Fruit fly (Drosophila melanogaster) whole organism, embryonic: ENCODE data around the gene CG42553.
A peak's percentile ranks its signal among the peaks of the same experiment; 100 is the strongest.

Source experiments
- Ada2b ChIP-seq: fragments of 200-800 bp; sonication (Bioruptor generic); IDR thresholded peaks from 2 replicates; pipeline ENCODE4 v1.3.6; 2022; ENCODE audit warnings: missing biosample characterization, missing genetic modification characterization
- CG11504 ChIP-seq: fragments of 200-800 bp; sonication (Bioruptor generic); optimal IDR thresholded peaks from 3 replicates; lab custom pipeline; 2019; ENCODE audit warnings: missing biosample characterization, mild to moderate bottlenecking, missing genetic modification characterization, moderate library complexity
- CG11696 ChIP-seq: fragments of 200-800 bp; sonication (Bioruptor generic); IDR thresholded peaks from 2 replicates; pipeline ENCODE4 v1.3.6; 2022; ENCODE audit warnings: missing biosample characterization, missing genetic modification characterization
- CG14710 ChIP-seq: fragments of 200-800 bp; sonication (Bioruptor generic); optimal IDR thresholded peaks from 3 replicates; lab custom pipeline; 2019; ENCODE audit warnings: missing biosample characterization, mild to moderate bottlenecking, missing genetic modification characterization, moderate library complexity
- CG3065 ChIP-seq: fragments of 200-800 bp; sonication (Bioruptor generic); optimal IDR thresholded peaks from 2 replicates; lab custom pipeline; 2016; ENCODE audit warnings: missing biosample characterization, missing genetic modification characterization
- CG3163 ChIP-seq: fragments of 200-800 bp; sonication (Bioruptor generic); optimal IDR thresholded peaks from 3 replicates; lab custom pipeline; 2016; ENCODE audit warnings: missing biosample characterization, missing genetic modification characterization
- CG32767 ChIP-seq: fragments of 200-800 bp; sonication (Bioruptor generic); IDR thresholded peaks from 2 replicates; pipeline ENCODE4 v1.3.6; 2022; ENCODE audit warnings: missing biosample characterization, missing genetic modification characterization
- CG33557 ChIP-seq: fragments of 200-800 bp; sonication (Bioruptor generic); optimal IDR thresholded peaks from 2 replicates; lab custom pipeline; 2019; ENCODE audit warnings: missing biosample characterization, mild to moderate bottlenecking, missing genetic modification characterization, moderate library complexity
- CG6254 ChIP-seq: fragments of 200-800 bp; sonication (Bioruptor generic); optimal IDR thresholded peaks from 3 replicates; lab custom pipeline; 2017; ENCODE audit warnings: mild to moderate bottlenecking, missing biosample characterization, missing genetic modification reagents, missing genetic modification characterization
- CG6854 ChIP-seq: fragments of 200-800 bp; sonication (Bioruptor generic); optimal IDR thresholded peaks from 3 replicates; lab custom pipeline; 2017; ENCODE audit warnings: missing biosample characterization, mild to moderate bottlenecking, missing genetic modification characterization
- CG8359 ChIP-seq: fragments of 200-800 bp; sonication (Bioruptor generic); optimal IDR thresholded peaks from 2 replicates; lab custom pipeline; 2017; ENCODE audit warnings: missing biosample characterization, mild to moderate bottlenecking, missing genetic modification characterization, borderline replicate concordance
- CG9876 ChIP-seq: fragments of 200-800 bp; sonication (Bioruptor generic); optimal IDR thresholded peaks from 2 replicates; lab custom pipeline; 2016; ENCODE audit warnings: missing biosample characterization, missing genetic modification characterization
- Ets97D ChIP-seq: fragments of 200-800 bp; sonication (Bioruptor generic); optimal IDR thresholded peaks from 3 replicates; lab custom pipeline; 2016; ENCODE audit warnings: missing biosample characterization, missing genetic modification characterization
- H2.0 ChIP-seq: fragments of 200-800 bp; sonication (Bioruptor generic); IDR thresholded peaks from 2 replicates; pipeline ENCODE4 v1.3.6; 2022; ENCODE audit warnings: missing biosample characterization, missing genetic modification characterization
- HLH54F ChIP-seq: fragments of 200-800 bp; sonication (Bioruptor generic); optimal IDR thresholded peaks from 3 replicates; lab custom pipeline; 2016; ENCODE audit warnings: missing biosample characterization, missing genetic modification characterization
- Lhr ChIP-seq: fragments of 200-800 bp; sonication (Bioruptor generic); optimal IDR thresholded peaks from 3 replicates; lab custom pipeline; 2017; ENCODE audit warnings: mild to moderate bottlenecking, missing biosample characterization, missing genetic modification reagents, missing genetic modification characterization
- Myb ChIP-seq: fragments of 200-800 bp; sonication (Bioruptor generic); optimal IDR thresholded peaks from 2 replicates; lab custom pipeline; 2016; ENCODE audit warnings: missing biosample characterization, missing genetic modification characterization
- NC2α ChIP-seq: fragments of 200-800 bp; sonication (Bioruptor generic); optimal IDR thresholded peaks from 2 replicates; lab custom pipeline; 2016; ENCODE audit warnings: missing biosample characterization, missing genetic modification characterization
- NC2β ChIP-seq: fragments of 200-800 bp; sonication (Bioruptor generic); optimal IDR thresholded peaks from 2 replicates; lab custom pipeline; 2016; ENCODE audit warnings: missing biosample characterization, missing genetic modification characterization
- Nf-YC ChIP-seq: fragments of 200-800 bp; optimal IDR thresholded peaks from 3 replicates; lab custom pipeline; 2019; ENCODE audit warnings: missing biosample characterization, mild to moderate bottlenecking, missing genetic modification characterization, moderate library complexity
- Opbp ChIP-seq: fragments of 200-800 bp; sonication (Bioruptor generic); IDR thresholded peaks from 3 replicates; pipeline ENCODE4 v1.3.6; 2022; ENCODE audit warnings: missing biosample characterization, missing genetic modification characterization; ENCODE audit not compliant: partially characterized antibody
- Side ChIP-seq: fragments of 200-800 bp; sonication (Bioruptor generic); optimal IDR thresholded peaks from 2 replicates; lab custom pipeline; 2016; ENCODE audit warnings: missing biosample characterization, missing genetic modification characterization
- Ssrp ChIP-seq: fragments of 200-800 bp; sonication (Bioruptor generic); optimal IDR thresholded peaks from 2 replicates; lab custom pipeline; 2018; ENCODE audit warnings: missing biosample characterization, mild to moderate bottlenecking, missing genetic modification characterization, moderate library complexity
- ab ChIP-seq: fragments of 200-800 bp; sonication (Bioruptor generic); optimal IDR thresholded peaks from 2 replicates; lab custom pipeline; 2016; ENCODE audit warnings: missing biosample characterization, missing genetic modification characterization
- az2 ChIP-seq: fragments of 200-800 bp; sonication (Bioruptor generic); optimal IDR thresholded peaks from 3 replicates; lab custom pipeline; 2016; ENCODE audit warnings: missing biosample characterization, missing genetic modification characterization
- cas ChIP-seq: fragments of 200-800 bp; sonication (Bioruptor generic); IDR thresholded peaks from 2 replicates; pipeline ENCODE4 v1.3.6; 2022; ENCODE audit warnings: missing biosample characterization, missing genetic modification characterization
- chm ChIP-seq: fragments of 200-800 bp; sonication (Bioruptor generic); IDR thresholded peaks from 2 replicates; pipeline ENCODE4 v1.3.6; 2022; ENCODE audit warnings: missing biosample characterization, missing genetic modification characterization
- crc ChIP-seq: fragments of 200-800 bp; sonication (Bioruptor generic); optimal IDR thresholded peaks from 2 replicates; lab custom pipeline; 2016; ENCODE audit warnings: missing biosample characterization, missing genetic modification characterization
- crol ChIP-seq: fragments of 200-800 bp; sonication (Bioruptor generic); IDR thresholded peaks from 2 replicates; pipeline ENCODE4 v1.3.6; 2022; ENCODE audit warnings: missing biosample characterization, missing genetic modification characterization
- disco-r ChIP-seq: fragments of 200-800 bp; sonication (Bioruptor generic); optimal IDR thresholded peaks from 2 replicates; lab custom pipeline; 2016; ENCODE audit warnings: missing biosample characterization, missing genetic modification characterization
- dmrt11E ChIP-seq: fragments of 200-800 bp; sonication (Bioruptor generic); optimal IDR thresholded peaks from 3 replicates; lab custom pipeline; 2018; ENCODE audit warnings: missing biosample characterization, mild to moderate bottlenecking, missing genetic modification characterization, moderate library complexity
- ems ChIP-seq: fragments of 200-800 bp; sonication (Bioruptor generic); optimal IDR thresholded peaks from 3 replicates; lab custom pipeline; 2016; ENCODE audit warnings: missing biosample characterization, missing genetic modification characterization
- esg ChIP-seq: fragments of 200-800 bp; sonication (Bioruptor generic); conservative IDR thresholded peaks from 2 replicates; pipeline ENCODE4 v1.3.6; 2022; ENCODE audit warnings: missing biosample characterization, missing genetic modification characterization
- ftz-f1 ChIP-seq: fragments of 200-800 bp; sonication (Bioruptor generic); optimal IDR thresholded peaks from 2 replicates; lab custom pipeline; 2016; ENCODE audit warnings: missing biosample characterization, missing genetic modification characterization
- gem ChIP-seq: fragments of 200-800 bp; sonication (Bioruptor generic); optimal IDR thresholded peaks from 2 replicates; lab custom pipeline; 2019; ENCODE audit warnings: missing biosample characterization, mild to moderate bottlenecking, missing genetic modification characterization, moderate library complexity
- grn ChIP-seq: fragments of 200-800 bp; sonication (Bioruptor generic); optimal IDR thresholded peaks from 3 replicates; lab custom pipeline; 2017; ENCODE audit warnings: missing biosample characterization, missing genetic modification characterization
- ham ChIP-seq: fragments of 200-800 bp; sonication (Bioruptor generic); IDR thresholded peaks from 2 replicates; pipeline ENCODE4 v1.3.6; 2022; ENCODE audit warnings: missing biosample characterization, missing genetic modification characterization
- hbn ChIP-seq: fragments of 200-800 bp; sonication (Bioruptor generic); IDR thresholded peaks from 2 replicates; pipeline ENCODE4 v1.3.6; 2022; ENCODE audit warnings: missing biosample characterization, missing genetic modification characterization; ENCODE audit not compliant: partially characterized antibody
- her ChIP-seq: fragments of 200-800 bp; sonication (Bioruptor generic); optimal IDR thresholded peaks from 2 replicates; lab custom pipeline; 2016; ENCODE audit warnings: missing biosample characterization, missing genetic modification characterization
- lola ChIP-seq, 3 experiments: fragments of >200 bp in 2 of 3; fragments of 200-800 bp in 1 of 3; sonication (Bioruptor generic) in 1 of 3; optimal IDR thresholded peaks; 2 replicates each; lab custom pipeline; 2017 to 2019; ENCODE audit warnings: missing biosample characterization in 3 of 3, missing genetic modification characterization in 3 of 3, mild to moderate bottlenecking in 1 of 3, moderate library complexity in 1 of 3
- nom ChIP-seq: fragments of 200-800 bp; sonication (Bioruptor generic); optimal IDR thresholded peaks from 2 replicates; lab custom pipeline; 2017; ENCODE audit warnings: missing biosample characterization, missing genetic modification characterization, mild to moderate bottlenecking, moderate library complexity, missing genetic modification reagents
- row ChIP-seq: fragments of 200-800 bp; sonication (Bioruptor generic); IDR thresholded peaks from 3 replicates; pipeline ENCODE4 v1.3.6; 2022; ENCODE audit warnings: missing biosample characterization, missing genetic modification characterization
- run ChIP-seq: fragments of 200-800 bp; sonication (Bioruptor generic); optimal IDR thresholded peaks from 3 replicates; lab custom pipeline; 2018; ENCODE audit warnings: missing biosample characterization, mild to moderate bottlenecking, missing genetic modification characterization
- salm ChIP-seq: fragments of 200-800 bp; sonication (Bioruptor generic); optimal IDR thresholded peaks from 2 replicates; lab custom pipeline; 2018; ENCODE audit warnings: missing biosample characterization, mild to moderate bottlenecking, missing genetic modification characterization
- seq ChIP-seq: fragments of 200-800 bp; sonication (Bioruptor generic); IDR thresholded peaks from 2 replicates; pipeline ENCODE4 v1.3.6; 2022; ENCODE audit warnings: missing biosample characterization, missing genetic modification characterization
- sisA ChIP-seq: fragments of 200-800 bp; sonication (Bioruptor generic); IDR thresholded peaks from 2 replicates; pipeline ENCODE4 v1.3.6; 2022; ENCODE audit warnings: missing biosample characterization, missing genetic modification characterization
- tap ChIP-seq: fragments of 200-800 bp; optimal IDR thresholded peaks from 3 replicates; lab custom pipeline; 2019; ENCODE audit warnings: missing biosample characterization, mild to moderate bottlenecking, missing genetic modification characterization, moderate library complexity
- tgo ChIP-seq: fragments of 200-800 bp; sonication (Bioruptor generic); IDR thresholded peaks from 3 replicates; pipeline ENCODE4 v1.3.6; 2022; ENCODE audit warnings: missing biosample characterization, missing genetic modification characterization
- toy ChIP-seq: fragments of 200-800 bp; sonication (Bioruptor generic); IDR thresholded peaks from 2 replicates; pipeline ENCODE4 v1.3.6; 2022; ENCODE audit warnings: missing biosample characterization, missing genetic modification characterization
- wek ChIP-seq: fragments of 200-800 bp; sonication (Bioruptor generic); optimal IDR thresholded peaks from 3 replicates; lab custom pipeline; 2018; ENCODE audit warnings: missing biosample characterization, mild to moderate bottlenecking, missing genetic modification characterization, moderate library complexity

The CG42553 gene

dm6 chr3L:801860-802462 lies 31.9 kb upstream of the CG42553 start (continued):
- TF ChIP-seq CG6254 (GFP tag; lab: Kevin White, UChicago): peak; percentile 19
- TF ChIP-seq CG11504: peak; percentile 26
- TF ChIP-seq tgo (GFP tag; lab: Robert Waterston, UW): no peak
- TF ChIP-seq az2: peak; percentile 8
- TF ChIP-seq HLH54F (GFP tag; lab: Kevin White, UChicago): no peak
- no peak for TF ChIP-seq Opbp (GFP tag; lab: Robert Waterston, UW)
- TF ChIP-seq sisA (GFP tag; lab: Robert Waterston, UW): no peak
- TF ChIP-seq nom (GFP tag; lab: Kevin White, UChicago): peak; percentile 3
- no peak for TF ChIP-seq hbn (GFP tag; lab: Robert Waterston, UW)
- no peak for TF ChIP-seq CG33557 (GFP tag; lab: Kevin White, UChicago)
- TF ChIP-seq esg (GFP tag; lab: Robert Waterston, UW): 0 out of 2 replicates have a peak, but pooled peaks have one; percentile 12
- TF ChIP-seq run: no peak
- TF ChIP-seq Myb: no peak
- 0 out of 2 replicates have a peak, but pooled peaks have one; percentile 7 for TF ChIP-seq CG11696 (GFP tag; lab: Robert Waterston, UW)
- no peak for TF ChIP-seq CG8359 (GFP tag; lab: Kevin White, UChicago)
- no peak for TF ChIP-seq H2.0 (GFP tag; lab: Robert Waterston, UW)
- no peak for TF ChIP-seq CG3065 (GFP tag; lab: Kevin White, UChicago)
- peak; percentile 46 for TF ChIP-seq dmrt11E
- TF ChIP-seq ems (GFP tag; lab: Kevin White, UChicago): no peak
- TF ChIP-seq NC2α (GFP tag; lab: Kevin White, UChicago): no peak
- no peak for TF ChIP-seq wek (GFP tag; lab: Kevin White, UChicago)
- TF ChIP-seq ham (GFP tag; lab: Robert Waterston, UW): no peak
- TF ChIP-seq Ets97D: no peak
- TF ChIP-seq gem (tag; lab: Kevin White, UChicago): peak; percentile 41
- 0 out of 2 replicates have a peak, but pooled peaks have one; percentile 36 for TF ChIP-seq CG32767 (GFP tag; lab: Robert Waterston, UW)
- TF ChIP-seq grn: no peak
- no peak for TF ChIP-seq disco-r (GFP tag; lab: Kevin White, UChicago)
- no peak for TF ChIP-seq ftz-f1
- peak; percentile 18 for TF ChIP-seq Ssrp
- TF ChIP-seq chm (GFP tag; lab: Robert Waterston, UW): no peak
- peak; percentile 0 for TF ChIP-seq CG14710
- TF ChIP-seq Nf-YC (tag; lab: Kevin White, UChicago): no peak
- TF ChIP-seq CG6854 (GFP tag; lab: Kevin White, UChicago): no peak
- TF ChIP-seq toy (GFP tag; lab: Robert Waterston, UW): no peak
- peak; percentile 82 for TF ChIP-seq crol (GFP tag; lab: Robert Waterston, UW)
- TF ChIP-seq salm (tag; lab: Kevin White, UChicago): no peak
- peak; percentile 54 for TF ChIP-seq tap (tag; lab: Kevin White, UChicago)
- no peak for TF ChIP-seq NC2β (GFP tag; lab: Kevin White, UChicago)
- peak; percentile 20; the same call in 1 of the 2 replicates for TF ChIP-seq Ada2b (GFP tag; lab: Robert Waterston, UW)
- TF ChIP-seq Side (GFP tag; lab: Kevin White, UChicago): no peak
- TF ChIP-seq row: peak; percentile 13; the same call in 1 of the 3 replicates
- peak in 1 of 3 experiments; percentile 1 for TF ChIP-seq lola (GFP tag; optimal IDR thresholded peaks at IDR 0.05; lab: Kevin White, UChicago)
- TF ChIP-seq CG3163 (GFP tag; lab: Kevin White, UChicago): no peak
- TF ChIP-seq ab (GFP tag; lab: Kevin White, UChicago): no peak
- TF ChIP-seq her (GFP tag; lab: Kevin White, UChicago): no peak
- TF ChIP-seq cas (GFP tag; lab: Robert Waterston, UW): no peak
- no peak for TF ChIP-seq Lhr (GFP tag; lab: Kevin White, UChicago)
- peak; percentile 11; the same call in 1 of the 2 replicates for TF ChIP-seq seq (GFP tag; lab: Robert Waterston, UW)
- TF ChIP-seq crc (GFP tag; lab: Kevin White, UChicago): no peak
- TF ChIP-seq CG9876: no peak
